Worm (Caenorhabditis elegans): ENCODE results near the gene W04B5.5.
A peak's percentile ranks its signal among the peaks of the same experiment; 100 is the strongest.

The W04B5.5 gene

ce11 chrIII:2401126-2402123, 16.6 kb downstream of the W04B5.5 start, which contains the start of the genes cic-1 and strm-1 (continued):
- peak; percentile 48 to 86 for TF ChIP-seq lsy-2 (tag; optimal IDR thresholded peaks at IDR 0.05)
- TF ChIP-seq peb-1 (tag; optimal IDR thresholded peaks at IDR 0.05) = no peak
- TF ChIP-seq sma-3 (GFP tag; optimal IDR thresholded peaks at IDR 0.05) = peak; percentile 41
- no peak for TF ChIP-seq dmd-4 (tag; optimal IDR thresholded peaks at IDR 0.05)
- no peak for TF ChIP-seq sma-9 (GFP tag; optimal IDR thresholded peaks at IDR 0.05)
- TF ChIP-seq sma-9 (tag; optimal IDR thresholded peaks at IDR 0.05) = no peak
- TF ChIP-seq lin-13 (GFP tag; optimal IDR thresholded peaks at IDR 0.05) = peak; percentile 73
- TF ChIP-seq snpc-4 (tag; optimal IDR thresholded peaks at IDR 0.05) = no peak
- TF ChIP-seq F13H6.1 (tag; optimal IDR thresholded peaks at IDR 0.05) = peak; percentile 35
- TF ChIP-seq nhr-12 (tag; optimal IDR thresholded peaks at IDR 0.05) = no peak
- no peak for TF ChIP-seq mbf-1 (tag; optimal IDR thresholded peaks at IDR 0.05)

- TF ChIP-seq nhr-21 (tag; optimal IDR thresholded peaks at IDR 0.05) = no peak
- no peak for TF ChIP-seq nhr-237 (tag; optimal IDR thresholded peaks at IDR 0.05)
- no peak for TF ChIP-seq elt-3 (tag; optimal IDR thresholded peaks at IDR 0.05)
- TF ChIP-seq nhr-6 (tag; optimal IDR thresholded peaks at IDR 0.05) = no peak
- no peak for TF ChIP-seq lin-11 (tag; optimal IDR thresholded peaks at IDR 0.05)
- TF ChIP-seq F13H6.1 (tag; optimal IDR thresholded peaks at IDR 0.05) = no peak
- TF ChIP-seq lsy-2 (tag; optimal IDR thresholded peaks at IDR 0.05) = peak in 1 of 2 experiments; percentile 61
- TF ChIP-seq lin-13 (GFP tag; optimal IDR thresholded peaks at IDR 0.05) = peak; percentile 6
- no peak for TF ChIP-seq dmd-4 (tag; optimal IDR thresholded peaks at IDR 0.05)
Observed at ce11 chrIII:2393666-2394154, 24.3 kb downstream of the W04B5.5 start.

- no peak for TF ChIP-seq nhr-11 (tag; optimal IDR thresholded peaks at IDR 0.05)
- no peak for TF ChIP-seq nhr-10 (tag; optimal IDR thresholded peaks at IDR 0.05)
- no peak for TF ChIP-seq gmeb-1 (tag; optimal IDR thresholded peaks at IDR 0.05)
- TF ChIP-seq egl-27 (tag; optimal IDR thresholded peaks at IDR 0.05) = peak; percentile 5
- TF ChIP-seq nhr-12 (tag; optimal IDR thresholded peaks at IDR 0.05) = no peak
- TF ChIP-seq unc-55 (GFP tag; optimal IDR thresholded peaks at IDR 0.05) = no peak
- TF ChIP-seq unc-39 (tag; optimal IDR thresholded peaks at IDR 0.05) = no peak
- TF ChIP-seq ztf-4 (tag; optimal IDR thresholded peaks at IDR 0.05) = no peak
- no peak for TF ChIP-seq nhr-25 (tag; optimal IDR thresholded peaks at IDR 0.05)
Observed at ce11 chrIII:2391704-2392103, 26.3 kb downstream of the W04B5.5 start.

ce11 chrIII:2386483-2386882, 31.5 kb downstream of the W04B5.5 start, which contains the start of gene H14E04.3:
H14E04.3 (minus strand) TSS chrIII:2386583.
- TF ChIP-seq mdl-1 (tag; optimal IDR thresholded peaks at IDR 0.05) (no peak), peb-1 (tag; optimal IDR thresholded peaks at IDR 0.05) (no peak), ama-1 (optimal IDR thresholded peaks at IDR 0.05) (no peak), blmp-1 (tag; optimal IDR thresholded peaks at IDR 0.05; ENCODE audit: insufficient read depth) (no peak), nhr-25 (tag; optimal IDR thresholded peaks at IDR 0.05) (no peak), sma-9 (GFP tag; optimal IDR thresholded peaks at IDR 0.05) (no peak), sma-9 (tag; optimal IDR thresholded peaks at IDR 0.05) (no peak)

DNA sequence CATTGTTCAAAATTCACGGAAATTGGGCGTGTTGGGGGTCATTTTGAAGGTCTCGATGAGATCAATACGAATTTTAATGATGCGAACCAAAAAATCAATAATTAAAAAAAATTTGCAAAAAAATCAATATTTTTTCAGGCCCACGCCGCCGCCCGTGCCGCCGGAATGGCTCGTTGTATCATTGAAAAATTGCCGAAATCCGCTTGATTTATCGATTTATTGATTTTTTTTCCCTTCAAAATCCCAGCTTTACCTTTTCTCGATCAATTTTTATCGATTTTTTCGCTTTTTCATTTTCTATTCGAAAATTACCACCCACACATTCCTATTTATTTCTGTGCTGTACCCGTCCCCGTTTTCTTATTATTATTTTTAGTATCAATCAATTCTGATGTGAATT, 33.6 kb downstream of the W04B5.5 start:
- TF ChIP-seq sma-3 (GFP tag; optimal IDR thresholded peaks at IDR 0.05) (no peak), blmp-1 (tag; optimal IDR thresholded peaks at IDR 0.05; ENCODE audit: insufficient read depth) (no peak), elt-1 (tag; optimal IDR thresholded peaks at IDR 0.05) (no peak), Y55F3AM.14 (GFP tag; optimal IDR thresholded peaks at IDR 0.05) (no peak)

ce11 chrIII:2375918-2376317, 42.1 kb downstream of the W04B5.5 start, which contains the start of gene H14E04.2:
H14E04.2 (plus strand) TSS chrIII:2376193.
- no peak for TF ChIP-seq nhr-12 (tag; optimal IDR thresholded peaks at IDR 0.05)
- TF ChIP-seq aly-2 (tag; optimal IDR thresholded peaks at IDR 0.05) = no peak
- no peak for TF ChIP-seq nhr-23 (tag; optimal IDR thresholded peaks at IDR 0.05)
- no peak for TF ChIP-seq mdl-1 (tag; optimal IDR thresholded peaks at IDR 0.05)
- peak; percentile 87 for TF ChIP-seq crh-2 (tag; optimal IDR thresholded peaks at IDR 0.05)
- peak; percentile 63 for TF ChIP-seq snpc-4 (tag; optimal IDR thresholded peaks at IDR 0.05)
- no peak for TF ChIP-seq nhr-237 (tag; optimal IDR thresholded peaks at IDR 0.05)
- peak; percentile 46 for TF ChIP-seq fos-1 (tag; optimal IDR thresholded peaks at IDR 0.05)
- TF ChIP-seq zag-1 (tag; optimal IDR thresholded peaks at IDR 0.05) = peak; percentile 5
- TF ChIP-seq elt-3 (tag; optimal IDR thresholded peaks at IDR 0.05) = no peak
- TF ChIP-seq ceh-82 (tag; optimal IDR thresholded peaks at IDR 0.05) = no peak
- peak; percentile 82 for TF ChIP-seq lin-13 (GFP tag; optimal IDR thresholded peaks at IDR 0.05)
- TF ChIP-seq ztf-11 (tag; optimal IDR thresholded peaks at IDR 0.05) = no peak
- TF ChIP-seq nhr-11 (tag; optimal IDR thresholded peaks at IDR 0.05) = no peak
- no peak for TF ChIP-seq dmd-4 (tag; optimal IDR thresholded peaks at IDR 0.05)
- no peak for TF ChIP-seq unc-62 (GFP tag; optimal IDR thresholded peaks at IDR 0.05)
- no peak for TF ChIP-seq alr-1 (tag; optimal IDR thresholded peaks at IDR 0.05)
- TF ChIP-seq mab-5 (tag; optimal IDR thresholded peaks at IDR 0.05) = peak; percentile 34
- no peak for TF ChIP-seq peb-1 (tag; optimal IDR thresholded peaks at IDR 0.05)
- TF ChIP-seq lin-39 (tag; optimal IDR thresholded peaks at IDR 0.05) = no peak
- TF ChIP-seq ZK546.5 (tag; optimal IDR thresholded peaks at IDR 0.05) = no peak
- TF ChIP-seq nhr-6 (tag; optimal IDR thresholded peaks at IDR 0.05) = peak; percentile 56
